Fruit fly (Drosophila melanogaster) S2 (cell line): ENCODE measurements around the gene CG31436.

Experiments used
- CG8478 ChIP-seq: fragments of >200 bp; optimal IDR thresholded peaks from 2 replicates; lab custom pipeline; 2018
- CTCF ChIP-seq, 2 experiments: fragments of >200 bp; optimal IDR thresholded peaks; 2 replicates each; lab custom pipeline; 2018

DNA sequence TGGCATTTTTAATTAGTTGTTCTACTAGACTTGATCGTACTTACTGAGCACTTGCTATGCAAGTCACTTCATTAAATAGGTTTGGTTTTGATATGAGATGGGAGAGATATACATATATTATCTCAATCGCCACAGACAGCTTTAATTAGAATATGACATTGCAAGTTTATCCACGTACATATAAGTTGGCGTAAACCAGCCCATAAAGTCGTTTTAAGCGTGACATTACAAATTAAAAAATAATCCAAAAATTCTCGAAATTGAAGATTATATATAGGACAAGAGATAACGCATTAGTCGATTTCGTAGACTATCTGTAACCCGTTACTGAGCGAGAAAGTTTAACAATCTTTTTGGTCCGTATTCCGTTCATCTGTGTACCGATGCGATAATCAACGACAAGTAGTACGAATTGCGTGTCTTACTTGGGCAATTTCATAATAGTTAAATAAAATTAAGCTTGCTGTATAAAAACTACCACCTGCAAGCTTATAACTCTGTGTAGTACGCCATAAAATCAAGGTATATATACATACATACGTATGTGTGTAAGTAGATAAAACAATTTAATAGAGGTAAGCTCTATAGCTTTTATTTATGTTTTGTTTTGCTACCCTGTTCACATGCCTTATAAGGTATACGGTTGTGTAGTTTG is 16.2 kb downstream of the CG31436 start, which contains the start of gene CG10560:
- TF ChIP-seq CG8478 (lab: Kevin White, UChicago) (no peak), CTCF (optimal IDR thresholded peaks at IDR 0.05; lab: Kevin White, UChicago) (no peak)
